Worm (Caenorhabditis elegans) whole organism, L4/young adult: Measurements from ENCODE around the gene nhr-35.

Source experiments
- W03F9.2 ChIP-seq: fragments of 150-350 bp; optimal IDR thresholded peaks from 2 replicates; lab custom pipeline; 2014; ENCODE audit warnings: missing biosample characterization, missing genetic modification characterization
- dao-5 ChIP-seq: sonication (generic microtip); optimal IDR thresholded peaks from 2 replicates; lab custom pipeline; 2016; ENCODE audit warnings: missing genotype, missing genetic modification characterization, moderate library complexity, missing compliant biosample characterization
- him-1 ChIP-seq: sonication (generic microtip); optimal IDR thresholded peaks from 2 replicates; lab custom pipeline; 2016; ENCODE audit warnings: missing genotype, missing genetic modification reagents, missing genetic modification characterization, missing compliant biosample characterization

DNA sequence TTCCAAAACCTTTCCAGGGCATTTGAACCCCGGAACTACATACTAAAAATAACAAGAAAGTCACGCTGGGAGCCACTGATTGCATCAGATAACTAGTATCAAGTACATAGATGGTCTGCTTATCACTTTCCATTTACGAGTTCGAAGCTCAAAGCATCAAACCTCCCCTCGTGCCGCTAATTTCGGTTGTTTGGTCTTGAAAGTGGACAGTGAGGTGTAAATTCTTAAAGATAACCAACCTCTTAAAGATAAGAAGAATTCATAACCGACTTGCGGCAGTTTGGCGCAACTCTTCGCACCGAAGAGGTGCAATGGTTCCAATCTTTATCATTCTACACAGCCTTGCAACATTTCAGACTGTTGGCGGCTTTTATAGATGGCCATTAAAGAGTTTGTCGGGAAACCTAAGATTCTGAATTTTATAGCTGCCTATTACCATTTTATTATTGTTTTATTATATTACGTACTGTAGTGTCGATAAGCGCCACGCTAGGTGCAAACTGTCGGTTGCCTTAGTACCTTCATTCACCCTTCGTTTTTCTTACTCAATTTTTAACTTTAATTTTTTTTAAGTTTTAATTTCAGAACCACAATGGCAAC is 32.3 kb downstream of the nhr-35 start, which contains the start of gene amt-4:
- TF ChIP-seq W03F9.2 (tag; lab: Kevin White, UChicago): no peak
- TF ChIP-seq him-1 (tag; lab: Kevin White, UChicago): no peak
- TF ChIP-seq dao-5 (tag; lab: Kevin White, UChicago): no peak
